Worm (Caenorhabditis elegans) whole organism, L3 larva: ENCODE measurements around the gene R01E6.2.

Source experiments
- elt-2 ChIP-seq: sonication (generic microtip); optimal IDR thresholded peaks from 2 replicates; lab custom pipeline; 2016; ENCODE audit warnings: missing genetic modification reagents, mild to moderate bottlenecking, missing genetic modification characterization, missing compliant biosample characterization
- fkh-10 ChIP-seq: sonication (generic microtip); optimal IDR thresholded peaks from 2 replicates; lab custom pipeline; 2017; ENCODE audit warnings: missing biosample characterization, missing genetic modification reagents, missing genetic modification characterization
- lin-39 ChIP-seq: fragments of 150-350 bp; optimal IDR thresholded peaks from 2 replicates; lab custom pipeline; 2018; ENCODE audit warnings: missing biosample characterization, missing genetic modification reagents, missing genetic modification characterization
- tbx-2 ChIP-seq: sonication (generic microtip); optimal IDR thresholded peaks from 2 replicates; lab custom pipeline; 2016; ENCODE audit warnings: mild to moderate bottlenecking, missing genetic modification characterization, missing compliant biosample characterization
- unc-39 ChIP-seq: sonication (generic microtip); optimal IDR thresholded peaks from 4 replicates; lab custom pipeline; 2017; ENCODE audit warnings: missing biosample characterization, missing genetic modification characterization
- ztf-4 ChIP-seq: fragments of 150-350 bp; optimal IDR thresholded peaks from 2 replicates; lab custom pipeline; 2014; ENCODE audit warnings: missing biosample characterization, missing genetic modification characterization

ce11 chrX:13574029-13574428 lies 7.7 kb upstream of the R01E6.2 start:
- no peak for TF ChIP-seq unc-39 (tag; lab: Kevin White, UChicago)
- TF ChIP-seq ztf-4: no peak
- TF ChIP-seq elt-2 (tag; lab: Kevin White, UChicago): no peak
- no peak for TF ChIP-seq fkh-10 (GFP tag; lab: Kevin White, UChicago)
- no peak for TF ChIP-seq tbx-2 (tag; lab: Kevin White, UChicago)
- no peak for TF ChIP-seq lin-39 (tag; lab: Kevin White, UChicago)
